Fruit fly (Drosophila melanogaster) whole organism, embryonic: Measurements from ENCODE around the gene CG11679.
A peak's percentile ranks its signal among the peaks of the same experiment; 100 is the strongest.

Experiments used
- Atf-2 ChIP-seq: fragments of 200-800 bp; sonication (Bioruptor generic); optimal IDR thresholded peaks from 2 replicates; lab custom pipeline; 2016; ENCODE audit warnings: missing biosample characterization, missing genetic modification characterization
- BEAF-32 ChIP-seq: fragments of 200-800 bp; sonication (Bioruptor generic); optimal IDR thresholded peaks from 3 replicates; lab custom pipeline; 2017; ENCODE audit warnings: missing biosample characterization, missing genetic modification characterization, mild to moderate bottlenecking, moderate library complexity, missing genetic modification reagents
- CG10543 ChIP-seq: fragments of 200-800 bp; sonication (Bioruptor generic); optimal IDR thresholded peaks from 3 replicates; lab custom pipeline; 2017; ENCODE audit warnings: missing biosample characterization, mild to moderate bottlenecking, missing genetic modification characterization, moderate library complexity
- CG12391 ChIP-seq: fragments of 200-800 bp; sonication (Bioruptor generic); optimal IDR thresholded peaks from 3 replicates; lab custom pipeline; 2018; ENCODE audit warnings: missing biosample characterization, mild to moderate bottlenecking, missing genetic modification characterization, moderate library complexity
- CG15479 ChIP-seq: fragments of 200-800 bp; sonication (Bioruptor generic); optimal IDR thresholded peaks from 3 replicates; lab custom pipeline; 2019; ENCODE audit warnings: missing biosample characterization, mild to moderate bottlenecking, missing genetic modification characterization, moderate library complexity
- CG1603 ChIP-seq: fragments of 200-800 bp; sonication (Bioruptor generic); optimal IDR thresholded peaks from 2 replicates; lab custom pipeline; 2019; ENCODE audit warnings: missing biosample characterization, mild to moderate bottlenecking, missing genetic modification characterization, moderate library complexity
- CG30020 ChIP-seq: fragments of 200-800 bp; optimal IDR thresholded peaks from 2 replicates; lab custom pipeline; 2019; ENCODE audit warnings: missing biosample characterization, mild to moderate bottlenecking, missing genetic modification characterization, moderate library complexity
- CG30403 ChIP-seq: fragments of 200-800 bp; sonication (Bioruptor generic); optimal IDR thresholded peaks from 3 replicates; lab custom pipeline; 2016; ENCODE audit warnings: missing biosample characterization, missing genetic modification characterization
- CG3407 ChIP-seq: fragments of 200-800 bp; sonication (Bioruptor generic); optimal IDR thresholded peaks from 2 replicates; lab custom pipeline; 2018; ENCODE audit warnings: missing biosample characterization, mild to moderate bottlenecking, missing genetic modification characterization
- CG4404 ChIP-seq: fragments of 200-800 bp; sonication (Bioruptor generic); IDR thresholded peaks from 2 replicates; pipeline ENCODE4 v1.3.6; 2022; ENCODE audit warnings: missing biosample characterization, missing genetic modification characterization
- CG4617 ChIP-seq: fragments of 200-800 bp; sonication (Bioruptor generic); optimal IDR thresholded peaks from 3 replicates; lab custom pipeline; 2016; ENCODE audit warnings: missing biosample characterization, missing genetic modification characterization, borderline replicate concordance
- CG7963 ChIP-seq: fragments of 200-800 bp; sonication (Bioruptor generic); IDR thresholded peaks from 3 replicates; pipeline ENCODE4 v1.3.6; 2022; ENCODE audit warnings: missing biosample characterization, missing genetic modification characterization; ENCODE audit not compliant: partially characterized antibody
- CG8290 ChIP-seq, 3 experiments: fragments of 200-800 bp; sonication (Bioruptor generic); optimal IDR thresholded peaks; 2 replicates each; lab custom pipeline; 2016 to 2019; ENCODE audit warnings: missing biosample characterization in 3 of 3, missing genetic modification characterization in 3 of 3, mild to moderate bottlenecking in 2 of 3, moderate library complexity in 1 of 3
- CHES-1-like ChIP-seq: fragments of 200-800 bp; sonication (Bioruptor generic); optimal IDR thresholded peaks from 2 replicates; lab custom pipeline; 2016; ENCODE audit warnings: missing biosample characterization, missing genetic modification characterization
- Chrac-16 ChIP-seq: fragments of 200-800 bp; sonication (Bioruptor generic); optimal IDR thresholded peaks from 3 replicates; lab custom pipeline; 2016; ENCODE audit warnings: missing biosample characterization, missing genetic modification characterization
- Dp ChIP-seq: fragments of 200-800 bp; sonication (Bioruptor generic); optimal IDR thresholded peaks from 2 replicates; lab custom pipeline; 2018; ENCODE audit warnings: missing biosample characterization, mild to moderate bottlenecking, missing genetic modification characterization, moderate library complexity
- Dref ChIP-seq: fragments of 200-800 bp; sonication (Bioruptor generic); IDR thresholded peaks from 2 replicates; pipeline ENCODE4 v1.3.6; 2022; ENCODE audit warnings: missing biosample characterization, missing genetic modification characterization
- Gug ChIP-seq: fragments of 200-800 bp; sonication (Bioruptor generic); IDR thresholded peaks from 4 replicates; pipeline ENCODE4 v1.3.6; 2022; ENCODE audit warnings: missing biosample characterization, missing genetic modification characterization
- HLH3B ChIP-seq: fragments of 200-800 bp; sonication (Bioruptor generic); IDR thresholded peaks from 2 replicates; pipeline ENCODE4 v1.3.6; 2022; ENCODE audit warnings: missing biosample characterization, missing genetic modification characterization
- Lpt ChIP-seq: fragments of >200 bp; optimal IDR thresholded peaks from 2 replicates; lab custom pipeline; 2018; ENCODE audit warnings: missing biosample characterization, missing genetic modification characterization
- Max ChIP-seq: fragments of 200-800 bp; sonication (Bioruptor generic); optimal IDR thresholded peaks from 2 replicates; lab custom pipeline; 2016; ENCODE audit warnings: missing biosample characterization, mild to moderate bottlenecking, missing genetic modification characterization
- Med ChIP-seq: fragments of 200-800 bp; sonication (Bioruptor generic); peaks from one replicate; lab custom pipeline; 2016; ENCODE audit warnings: missing biosample characterization, missing genetic modification characterization, mild to moderate bottlenecking, inconsistent platforms, moderate library complexity
- Meics ChIP-seq: fragments of 200-800 bp; sonication (Bioruptor generic); optimal IDR thresholded peaks from 2 replicates; lab custom pipeline; 2017; ENCODE audit warnings: missing biosample characterization, mild to moderate bottlenecking, missing genetic modification characterization
- PHDP ChIP-seq: fragments of 200-800 bp; sonication (Bioruptor generic); optimal IDR thresholded peaks from 3 replicates; lab custom pipeline; 2018; ENCODE audit warnings: missing biosample characterization, mild to moderate bottlenecking, missing genetic modification characterization, moderate library complexity
- Rfx ChIP-seq: fragments of 200-800 bp; sonication (Bioruptor generic); IDR thresholded peaks from 2 replicates; pipeline ENCODE4 v1.3.6; 2022; ENCODE audit warnings: missing biosample characterization, missing genetic modification characterization
- Scr ChIP-seq: fragments of 200-800 bp; sonication (Bioruptor generic); IDR thresholded peaks from 2 replicates; pipeline ENCODE4 v1.3.6; 2022; ENCODE audit warnings: missing biosample characterization, missing genetic modification characterization; ENCODE audit not compliant: partially characterized antibody
- Sin3A ChIP-seq: fragments of >200 bp; optimal IDR thresholded peaks from 2 replicates; lab custom pipeline; 2018
- Sry-δ ChIP-seq: fragments of 200-800 bp; sonication (Bioruptor generic); optimal IDR thresholded peaks from 2 replicates; lab custom pipeline; 2016; ENCODE audit warnings: missing biosample characterization, missing genetic modification characterization
- Vsx1 ChIP-seq: fragments of 200-800 bp; sonication (Bioruptor generic); optimal IDR thresholded peaks from 2 replicates; lab custom pipeline; 2017; ENCODE audit warnings: missing biosample characterization, mild to moderate bottlenecking, missing genetic modification characterization, missing genetic modification reagents
- bbx ChIP-seq: fragments of 200-800 bp; sonication (Bioruptor generic); IDR thresholded peaks from 2 replicates; pipeline ENCODE4 v1.3.6; 2022; ENCODE audit warnings: missing biosample characterization, missing genetic modification characterization; ENCODE audit not compliant: partially characterized antibody
- dmrt11E ChIP-seq: fragments of 200-800 bp; sonication (Bioruptor generic); optimal IDR thresholded peaks from 3 replicates; lab custom pipeline; 2018; ENCODE audit warnings: missing biosample characterization, mild to moderate bottlenecking, missing genetic modification characterization, moderate library complexity
- dpn ChIP-seq, 2 experiments: fragments of 200-800 bp; sonication (Bioruptor generic); optimal IDR thresholded peaks; 3 replicates each; lab custom pipeline; 2016; ENCODE audit warnings: missing biosample characterization in 2 of 2, missing genetic modification characterization in 2 of 2
- grau ChIP-seq: fragments of 200-800 bp; optimal IDR thresholded peaks from 3 replicates; lab custom pipeline; 2019; ENCODE audit warnings: missing biosample characterization, mild to moderate bottlenecking, missing genetic modification characterization, moderate library complexity
- her ChIP-seq: fragments of 200-800 bp; sonication (Bioruptor generic); optimal IDR thresholded peaks from 2 replicates; lab custom pipeline; 2016; ENCODE audit warnings: missing biosample characterization, missing genetic modification characterization
- ind ChIP-seq: fragments of 200-800 bp; sonication (Bioruptor generic); optimal IDR thresholded peaks from 3 replicates; lab custom pipeline; 2016; ENCODE audit warnings: missing biosample characterization, missing genetic modification characterization
- jumu ChIP-seq: fragments of 200-800 bp; sonication (Bioruptor generic); optimal IDR thresholded peaks from 3 replicates; lab custom pipeline; 2016; ENCODE audit warnings: missing biosample characterization, missing genetic modification characterization
- knrl ChIP-seq: fragments of 200-800 bp; sonication (Bioruptor generic); IDR thresholded peaks from 3 replicates; pipeline ENCODE4 v1.3.6; 2022; ENCODE audit warnings: missing biosample characterization, missing genetic modification characterization; ENCODE audit not compliant: partially characterized antibody
- lab ChIP-seq: fragments of 200-800 bp; sonication (Bioruptor generic); optimal IDR thresholded peaks from 3 replicates; lab custom pipeline; 2017; ENCODE audit warnings: missing biosample characterization, missing genetic modification characterization, mild to moderate bottlenecking, moderate library complexity, missing genetic modification reagents
- lola ChIP-seq, 3 experiments: fragments of >200 bp in 2 of 3; fragments of 200-800 bp in 1 of 3; sonication (Bioruptor generic) in 1 of 3; optimal IDR thresholded peaks; 2 replicates each; lab custom pipeline; 2017 to 2019; ENCODE audit warnings: missing biosample characterization in 3 of 3, missing genetic modification characterization in 3 of 3, mild to moderate bottlenecking in 1 of 3, moderate library complexity in 1 of 3
- pros ChIP-seq: fragments of 200-800 bp; sonication (Bioruptor generic); optimal IDR thresholded peaks from 3 replicates; lab custom pipeline; 2019; ENCODE audit warnings: missing biosample characterization, mild to moderate bottlenecking, missing genetic modification characterization, moderate library complexity
- seq ChIP-seq: fragments of 200-800 bp; sonication (Bioruptor generic); IDR thresholded peaks from 2 replicates; pipeline ENCODE4 v1.3.6; 2022; ENCODE audit warnings: missing biosample characterization, missing genetic modification characterization
- sim ChIP-seq: fragments of 200-800 bp; sonication (Bioruptor generic); IDR thresholded peaks from 2 replicates; pipeline ENCODE4 v1.3.6; 2022; ENCODE audit warnings: missing biosample characterization, missing genetic modification characterization
- sr ChIP-seq: fragments of 200-800 bp; sonication (Bioruptor generic); IDR thresholded peaks from 3 replicates; pipeline ENCODE4 v1.3.6; 2022; ENCODE audit warnings: missing biosample characterization, missing genetic modification characterization
- stwl ChIP-seq: fragments of 200-800 bp; sonication (Bioruptor generic); optimal IDR thresholded peaks from 3 replicates; lab custom pipeline; 2018; ENCODE audit warnings: missing biosample characterization, mild to moderate bottlenecking, missing genetic modification characterization, moderate library complexity
- toy ChIP-seq: fragments of 200-800 bp; sonication (Bioruptor generic); IDR thresholded peaks from 2 replicates; pipeline ENCODE4 v1.3.6; 2022; ENCODE audit warnings: missing biosample characterization, missing genetic modification characterization
- trem ChIP-seq: fragments of 200-800 bp; optimal IDR thresholded peaks from 3 replicates; lab custom pipeline; 2019; ENCODE audit warnings: missing biosample characterization, mild to moderate bottlenecking, missing genetic modification characterization, moderate library complexity
- tx ChIP-seq: fragments of 200-800 bp; sonication (Bioruptor generic); optimal IDR thresholded peaks from 2 replicates; lab custom pipeline; 2016; ENCODE audit warnings: missing biosample characterization, missing genetic modification characterization
- unpg ChIP-seq: fragments of 200-800 bp; sonication (Bioruptor generic); optimal IDR thresholded peaks from 3 replicates; lab custom pipeline; 2018; ENCODE audit warnings: missing biosample characterization, mild to moderate bottlenecking, missing genetic modification characterization, moderate library complexity

CG11679 gene

DNA sequence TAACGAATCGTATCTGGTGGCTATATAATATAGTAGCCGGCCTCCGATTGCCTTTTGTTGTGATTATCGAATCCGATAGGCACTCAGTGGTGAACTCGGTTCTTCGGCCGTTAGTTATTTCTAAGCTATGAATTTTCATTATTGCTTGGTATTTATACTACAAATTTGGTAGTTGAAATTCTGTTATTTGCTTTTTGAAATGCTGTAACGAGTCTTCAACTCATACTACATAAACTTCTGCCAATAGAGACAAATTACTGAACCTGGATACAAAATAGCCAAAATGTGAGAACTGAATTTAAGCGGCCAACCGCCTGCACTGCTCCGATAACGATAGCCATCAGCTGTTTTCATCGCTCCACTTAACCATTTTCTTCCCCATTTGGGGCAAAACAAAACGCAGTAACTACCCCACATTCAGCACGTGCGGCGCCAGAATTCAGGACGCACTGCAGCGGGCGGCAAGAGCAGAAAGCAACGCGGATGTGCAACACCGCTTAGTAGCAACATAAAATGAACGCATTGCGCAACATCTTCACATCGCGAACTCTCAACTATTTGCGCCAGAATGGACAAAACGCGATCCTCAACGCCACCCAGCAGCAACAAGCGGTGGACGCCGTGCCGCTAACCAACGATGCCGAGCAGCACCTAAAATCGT is at the start of gene CG11679, which contains the start of gene CG8206:
TSS of gene CG11679 (minus strand) at position 65 of the 661 bp plus-strand sequence.
TSS of gene CG8206 (plus strand) at position 341 of the 661 bp plus-strand sequence.
- TF ChIP-seq CG15479 (GFP tag; lab: Kevin White, UChicago) = peak; percentile 47
- TF ChIP-seq Max (GFP tag; lab: Kevin White, UChicago) = peak; percentile 24
- peak; percentile 31 for TF ChIP-seq Atf-2 (GFP tag; lab: Kevin White, UChicago)
- peak; percentile 60 for TF ChIP-seq Sin3A
- peak; percentile 49 for TF ChIP-seq trem
- peak; percentile 75 for TF ChIP-seq Sry-δ (GFP tag; lab: Kevin White, UChicago)
- peak; percentile 24 for TF ChIP-seq Chrac-16 (GFP tag; lab: Kevin White, UChicago)
- TF ChIP-seq Gug (GFP tag; lab: Robert Waterston, UW) = peak; percentile 26; the same call in 1 of the 4 replicates
- peak; percentile 30 for TF ChIP-seq ind (GFP tag; lab: Kevin White, UChicago)
- TF ChIP-seq CHES-1-like = peak; percentile 54
- TF ChIP-seq sim (GFP tag; lab: Robert Waterston, UW) = no peak
- peak; percentile 34 for TF ChIP-seq CG10543
- 0 out of 2 replicates have a peak, but pooled peaks have one; percentile 10 for TF ChIP-seq HLH3B (GFP tag; lab: Robert Waterston, UW)
- peak; percentile 13 for TF ChIP-seq PHDP
- TF ChIP-seq lola (GFP tag; optimal IDR thresholded peaks at IDR 0.05; lab: Kevin White, UChicago) = peak in 1 of 3 experiments; percentile 27
- no peak for TF ChIP-seq lab
- no peak for TF ChIP-seq Lpt (GFP tag; lab: Kevin White, UChicago)
- peak; percentile 43 for TF ChIP-seq Meics (GFP tag; lab: Kevin White, UChicago)
- TF ChIP-seq CG8290 (GFP tag; optimal IDR thresholded peaks at IDR 0.05; lab: Kevin White, UChicago) = peak; percentile 6
- TF ChIP-seq CG8290 (tag; optimal IDR thresholded peaks at IDR 0.05; lab: Kevin White, UChicago) = no peak
- TF ChIP-seq CG30403 (GFP tag; lab: Kevin White, UChicago) = peak; percentile 53
- TF ChIP-seq sr (GFP tag; lab: Robert Waterston, UW) = no peak
- peak; percentile 62 for TF ChIP-seq CG1603 (tag; lab: Kevin White, UChicago)
- TF ChIP-seq stwl (tag; lab: Kevin White, UChicago) = peak; percentile 9
- peak in 1 of 2 experiments; percentile 23 for TF ChIP-seq dpn (GFP tag; optimal IDR thresholded peaks at IDR 0.05; lab: Kevin White, UChicago)
- TF ChIP-seq seq (GFP tag; lab: Robert Waterston, UW) = no peak
- no peak for TF ChIP-seq toy (GFP tag; lab: Robert Waterston, UW)
- 0 out of 3 replicates have a peak, but pooled peaks have one; percentile 19 for TF ChIP-seq CG7963 (GFP tag; lab: Robert Waterston, UW)
- TF ChIP-seq CG4404 (GFP tag; lab: Robert Waterston, UW) = peak; percentile 27; the same call in 1 of the 2 replicates
- no peak for TF ChIP-seq CG3407
- TF ChIP-seq dmrt11E = peak; percentile 32
- peak; percentile 73 for TF ChIP-seq Dref (GFP tag; lab: Robert Waterston, UW)
- TF ChIP-seq Scr (GFP tag; lab: Robert Waterston, UW) = peak; percentile 54
- TF ChIP-seq her (GFP tag; lab: Kevin White, UChicago) = peak; percentile 14
- TF ChIP-seq CG30020 = peak; percentile 31
- peak; percentile 44 for TF ChIP-seq CG12391 (tag; lab: Kevin White, UChicago)
- TF ChIP-seq Rfx (GFP tag; lab: Robert Waterston, UW) = peak; percentile 72
- peak; percentile 32; the same call in 1 of the 3 replicates for TF ChIP-seq knrl (GFP tag; lab: Robert Waterston, UW)
- peak; percentile 32; the same call in 1 of the 2 replicates for TF ChIP-seq bbx (GFP tag; lab: Robert Waterston, UW)
- TF ChIP-seq CG4617 (GFP tag; lab: Kevin White, UChicago) = peak; percentile 5
- TF ChIP-seq Vsx1 (GFP tag; lab: Kevin White, UChicago) = no peak
- peak; percentile 91 for TF ChIP-seq Med (GFP tag; lab: Kevin White, UChicago)
- no peak for TF ChIP-seq pros (GFP tag; lab: Kevin White, UChicago)
- TF ChIP-seq Dp (GFP tag; lab: Kevin White, UChicago) = peak; percentile 13
- TF ChIP-seq BEAF-32 (GFP tag; lab: Kevin White, UChicago) = peak; percentile 55
- TF ChIP-seq unpg (GFP tag; lab: Kevin White, UChicago) = peak; percentile 15
- TF ChIP-seq jumu (GFP tag; lab: Kevin White, UChicago) = peak; percentile 51
- peak; percentile 55 for TF ChIP-seq grau (tag; lab: Kevin White, UChicago)
- peak; percentile 41 for TF ChIP-seq tx (GFP tag; lab: Kevin White, UChicago)
